Worm (Caenorhabditis elegans) whole organism, early embryonic: ENCODE measurements around the gene dlg-1.

Experiments used
- ceh-13 ChIP-seq: fragments of 200-800 bp; sonication (Bioruptor generic); optimal IDR thresholded peaks from 2 replicates; lab custom pipeline; 2018; ENCODE audit warnings: mild to moderate bottlenecking, missing genetic modification characterization, missing compliant biosample characterization
- scrt-1 ChIP-seq: fragments of 200-800 bp; sonication (Bioruptor generic); IDR thresholded peaks from 2 replicates; pipeline ENCODE4 v1.3.6; 2022; ENCODE audit warnings: missing genetic modification characterization, missing compliant biosample characterization

Gene dlg-1

ce11 chrX:5524260-5524659, 44.8 kb downstream of the dlg-1 start:
- TF ChIP-seq scrt-1 (GFP tag; lab: Robert Waterston, UW) (no peak), ceh-13 (GFP tag; lab: Kevin White, UChicago) (no peak)
